7 worm cellular contexts compared by ENCODE assay signal in genomic region chrIV:5103229-5103894, ce11.
TF ChIP-seq lines count a peak whose summit lies in the region.

TSS of gene C02B10.3 (minus strand) at chrIV:5103279.

TF ChIP-seq in whole organism, L1 larva, 84 proteins besides CTCF, POLR2A, EP300 and RAD21 (continues in another document):
- TF ChIP-seq sup-37 (GFP tag; optimal IDR thresholded peaks at IDR 0.05; lab: Kevin White, UChicago) (no peak), swsn-7 (tag; optimal IDR thresholded peaks at IDR 0.05; lab: Kevin White, UChicago) (peak; percentile 30), nhr-71 (tag; optimal IDR thresholded peaks at IDR 0.05; lab: Kevin White, UChicago) (no peak), vab-15 (tag; optimal IDR thresholded peaks at IDR 0.05; lab: Kevin White, UChicago) (no peak), pag-3 (tag; optimal IDR thresholded peaks at IDR 0.05; lab: Kevin White, UChicago; ENCODE audit: borderline replicate concordance, insufficient read depth) (no peak), unc-130 (tag; optimal IDR thresholded peaks at IDR 0.05; lab: Kevin White, UChicago) (no peak), lsy-2 (tag; optimal IDR thresholded peaks at IDR 0.05; lab: Kevin White, UChicago) (peak; percentile 19 to 75), ceh-82 (tag; optimal IDR thresholded peaks at IDR 0.05; lab: Kevin White, UChicago) (peak in 2 of 3 experiments; percentile 36 to 70), nhr-47 (tag; optimal IDR thresholded peaks at IDR 0.05; lab: Kevin White, UChicago) (peak; percentile 62), lir-3 (tag; optimal IDR thresholded peaks at IDR 0.05; lab: Kevin White, UChicago; ENCODE audit: poor library complexity) (no peak), nhr-76 (tag; optimal IDR thresholded peaks at IDR 0.05; lab: Kevin White, UChicago) (no peak), rnt-1 (tag; optimal IDR thresholded peaks at IDR 0.05; lab: Kevin White, UChicago) (no peak), aha-1 (tag; optimal IDR thresholded peaks at IDR 0.05; lab: Kevin White, UChicago) (no peak)

TF ChIP-seq in whole organism, L2 larva, 48 proteins besides CTCF, POLR2A, EP300 and RAD21 (continues in another document):
- TF ChIP-seq lsy-2 (tag; optimal IDR thresholded peaks at IDR 0.05; lab: Kevin White, UChicago), result peak in 1 of 2 experiments; percentile 68
- TF ChIP-seq mab-5 (tag; optimal IDR thresholded peaks at IDR 0.05; lab: Kevin White, UChicago), result no peak
- TF ChIP-seq F13H6.1 (tag; optimal IDR thresholded peaks at IDR 0.05; lab: Kevin White, UChicago), result peak; percentile 24
- no peak for TF ChIP-seq aly-2 (tag; optimal IDR thresholded peaks at IDR 0.05; lab: Kevin White, UChicago)
- TF ChIP-seq gmeb-1 (tag; optimal IDR thresholded peaks at IDR 0.05; lab: Kevin White, UChicago), result no peak
- TF ChIP-seq nhr-237 (tag; optimal IDR thresholded peaks at IDR 0.05; lab: Kevin White, UChicago), result no peak
- no peak for TF ChIP-seq nhr-11 (tag; optimal IDR thresholded peaks at IDR 0.05; lab: Kevin White, UChicago)
- TF ChIP-seq ztf-1 (GFP tag; conservative IDR thresholded peaks at IDR 0.05; lab: Robert Waterston, UW), result no peak
- no peak for TF ChIP-seq ceh-16 (tag; optimal IDR thresholded peaks at IDR 0.05; lab: Kevin White, UChicago)
- peak in 1 of 2 experiments; percentile 39 for TF ChIP-seq mdl-1 (tag; optimal IDR thresholded peaks at IDR 0.05; lab: Kevin White, UChicago)
- TF ChIP-seq lin-39 (tag; optimal IDR thresholded peaks at IDR 0.05; lab: Kevin White, UChicago), result no peak
- TF ChIP-seq crh-2 (tag; optimal IDR thresholded peaks at IDR 0.05; lab: Kevin White, UChicago), result peak; percentile 48
- TF ChIP-seq alr-1 (tag; optimal IDR thresholded peaks at IDR 0.05; lab: Kevin White, UChicago), result no peak
- no peak for TF ChIP-seq ztf-11 (tag; optimal IDR thresholded peaks at IDR 0.05; lab: Kevin White, UChicago)

TF ChIP-seq in whole organism, L3 larva, 47 proteins besides CTCF, POLR2A, EP300 and RAD21:
- TF ChIP-seq lin-39 (tag; optimal IDR thresholded peaks at IDR 0.05; lab: Kevin White, UChicago), result peak; percentile 42
- TF ChIP-seq nfya-1 (tag; optimal IDR thresholded peaks at IDR 0.05; lab: Kevin White, UChicago; ENCODE audit: insufficient read depth), result peak; percentile 72
- peak; percentile 67 for TF ChIP-seq fkh-10 (GFP tag; optimal IDR thresholded peaks at IDR 0.05; lab: Kevin White, UChicago)
- peak; percentile 76 for TF ChIP-seq hmg-11 (tag; optimal IDR thresholded peaks at IDR 0.05; lab: Kevin White, UChicago)
- peak; percentile 22 for TF ChIP-seq pha-4 (tag; optimal IDR thresholded peaks at IDR 0.05; lab: Kevin White, UChicago)
- no peak for TF ChIP-seq ceh-28 (tag; optimal IDR thresholded peaks at IDR 0.05; lab: Kevin White, UChicago)

TF ChIP-seq in whole organism, L4 larva, 104 proteins besides CTCF, POLR2A, EP300 and RAD21:
- peak in 1 of 2 experiments; percentile 56 for TF ChIP-seq mdl-1 (tag; optimal IDR thresholded peaks at IDR 0.05; lab: Kevin White, UChicago)
- peak in 1 of 2 experiments; percentile 81 for TF ChIP-seq unc-62 (GFP tag; optimal IDR thresholded peaks at IDR 0.05 in 1 of 2; lab: Kevin White, UChicago)
- TF ChIP-seq unc-62 (tag; optimal IDR thresholded peaks at IDR 0.05; lab: Kevin White, UChicago), result no peak
- TF ChIP-seq ceh-28 (tag; optimal IDR thresholded peaks at IDR 0.05; lab: Kevin White, UChicago), result no peak
- TF ChIP-seq fkh-10 (GFP tag; optimal IDR thresholded peaks at IDR 0.05; lab: Kevin White, UChicago), result peak; percentile 68
- TF ChIP-seq mep-1 (tag; optimal IDR thresholded peaks at IDR 0.05; lab: Kevin White, UChicago), result peak; percentile 38
- no peak for TF ChIP-seq lin-39 (tag; optimal IDR thresholded peaks at IDR 0.05; lab: Kevin White, UChicago)
- peak in 1 of 2 experiments; percentile 60 for TF ChIP-seq lsy-2 (tag; optimal IDR thresholded peaks at IDR 0.05; lab: Kevin White, UChicago)
- no peak for TF ChIP-seq spr-3 (GFP tag; optimal IDR thresholded peaks at IDR 0.05; lab: Kevin White, UChicago)
- peak; percentile 86 for TF ChIP-seq aha-1 (tag; lab: Kevin White, UChicago)
- peak; percentile 60; the same call in 1 of the 2 replicates for TF ChIP-seq ctbp-1 (GFP tag; IDR thresholded peaks at IDR 0.05; lab: Robert Waterston, UW)
- TF ChIP-seq rbr-2 (tag; optimal IDR thresholded peaks at IDR 0.05; lab: Kevin White, UChicago), result peak; percentile 66
- peak; percentile 19 for TF ChIP-seq nhr-11 (tag; optimal IDR thresholded peaks at IDR 0.05; lab: Kevin White, UChicago)
- peak; percentile 49; the same call in 1 of the 2 replicates for TF ChIP-seq hmg-1.1 (GFP tag; IDR thresholded peaks at IDR 0.05; lab: Robert Waterston, UW)

TF ChIP-seq in whole organism, late embryonic, 69 proteins besides CTCF, POLR2A, EP300 and RAD21:
- TF ChIP-seq ceh-48 (tag; optimal IDR thresholded peaks at IDR 0.05; lab: Kevin White, UChicago), result peak; percentile 31
- peak; percentile 52 for TF ChIP-seq ceh-31 (tag; optimal IDR thresholded peaks at IDR 0.05; lab: Kevin White, UChicago)
- no peak for TF ChIP-seq pax-1 (tag; optimal IDR thresholded peaks at IDR 0.05; lab: Kevin White, UChicago)
- no peak for TF ChIP-seq fkh-6 (tag; optimal IDR thresholded peaks at IDR 0.05; lab: Kevin White, UChicago)
- peak; percentile 17 for TF ChIP-seq nfya-1 (tag; optimal IDR thresholded peaks at IDR 0.05; lab: Kevin White, UChicago)
- peak; percentile 39 for TF ChIP-seq unc-55 (GFP tag; optimal IDR thresholded peaks at IDR 0.05; lab: Kevin White, UChicago)
- TF ChIP-seq tbx-2 (tag; optimal IDR thresholded peaks at IDR 0.05; lab: Kevin White, UChicago), result peak; percentile 40
- peak; percentile 71 for TF ChIP-seq unc-42 (tag; optimal IDR thresholded peaks at IDR 0.05; lab: Kevin White, UChicago)

TF ChIP-seq in whole organism, mixed stage, embryonic, 35 proteins besides CTCF, POLR2A, EP300 and RAD21:
- TF ChIP-seq mab-5 (tag; optimal IDR thresholded peaks at IDR 0.05; lab: Kevin White, UChicago) (no peak), sem-2 (GFP tag; optimal IDR thresholded peaks at IDR 0.05; lab: Kevin White, UChicago) (no peak), ztf-11 (tag; optimal IDR thresholded peaks at IDR 0.05; lab: Kevin White, UChicago) (no peak), ces-1 (GFP tag; optimal IDR thresholded peaks at IDR 0.05; lab: Kevin White, UChicago) (peak; percentile 68), unc-120 (tag; optimal IDR thresholded peaks at IDR 0.05; lab: Kevin White, UChicago; ENCODE audit: poor library complexity, severe bottlenecking) (no peak)
TF ChIP-seq in whole organism, mixed stage, embryonic: peak in this region for 1.

TF ChIP-seq in whole organism, young adult, 124 proteins besides CTCF, POLR2A, EP300 and RAD21:
- TF ChIP-seq B0035.1 (tag; optimal IDR thresholded peaks at IDR 0.05; lab: Kevin White, UChicago) (no peak), aptf-2 (GFP tag; conservative IDR thresholded peaks at IDR 0.05; lab: Robert Waterston, UW) (no peak), mcd-1 (GFP tag; IDR thresholded peaks at IDR 0.05; lab: Robert Waterston, UW) (no peak), ekl-4 (GFP tag; IDR thresholded peaks at IDR 0.05; lab: Robert Waterston, UW) (no peak), hmg-1.2 (GFP tag; IDR thresholded peaks at IDR 0.05; lab: Robert Waterston, UW) (peak; percentile 7; the same call in 1 of the 2 replicates), K12H6.12 (tag; optimal IDR thresholded peaks at IDR 0.05; lab: Kevin White, UChicago) (peak; percentile 36), mxl-1 (tag; optimal IDR thresholded peaks at IDR 0.05; lab: Kevin White, UChicago) (no peak)
